Worm (Caenorhabditis elegans) whole organism, L3 larva: ENCODE measurements around the gene ints-9.

Experiments used
- R02D3.7 ChIP-seq: fragments of 150-350 bp; optimal IDR thresholded peaks from 2 replicates; lab custom pipeline; 2014; ENCODE audit warnings: missing biosample characterization, missing genetic modification characterization
- ZK546.5 ChIP-seq: sonication (generic microtip); optimal IDR thresholded peaks from 2 replicates; lab custom pipeline; 2017; ENCODE audit warnings: missing biosample characterization, missing genetic modification characterization
- ama-1 ChIP-seq: fragments of 150-350 bp; optimal IDR thresholded peaks from 2 replicates; lab custom pipeline; 2018
- ceh-16 ChIP-seq: sonication (generic microtip); optimal IDR thresholded peaks from 2 replicates; lab custom pipeline; 2017; ENCODE audit warnings: missing biosample characterization, missing genetic modification characterization
- ceh-9 ChIP-seq: sonication (generic microtip); optimal IDR thresholded peaks from 2 replicates; lab custom pipeline; 2018; ENCODE audit warnings: missing biosample characterization, missing genetic modification characterization
- daf-12 ChIP-seq: fragments of 150-350 bp; optimal IDR thresholded peaks from 2 replicates; lab custom pipeline; 2014; ENCODE audit warnings: missing biosample characterization, missing genetic modification reagents, missing genetic modification characterization
- egl-27 ChIP-seq: sonication (generic microtip); optimal IDR thresholded peaks from 4 replicates; lab custom pipeline; 2017; ENCODE audit warnings: missing biosample characterization, missing genetic modification reagents, missing genetic modification characterization
- egl-5 ChIP-seq: fragments of 150-350 bp; optimal IDR thresholded peaks from 2 replicates; lab custom pipeline; 2017; ENCODE audit warnings: missing biosample characterization, missing genetic modification reagents, missing genetic modification characterization, inconsistent platforms
- elt-2 ChIP-seq: sonication (generic microtip); optimal IDR thresholded peaks from 2 replicates; lab custom pipeline; 2016; ENCODE audit warnings: missing genetic modification reagents, mild to moderate bottlenecking, missing genetic modification characterization, missing compliant biosample characterization
- eor-1 ChIP-seq, 2 experiments: fragments of 150-350 bp; optimal IDR thresholded peaks; 2 replicates each; lab custom pipeline; 2014 to 2018; ENCODE audit warnings: missing biosample characterization in 2 of 2, missing genetic modification characterization in 2 of 2
- fkh-10 ChIP-seq: sonication (generic microtip); optimal IDR thresholded peaks from 2 replicates; lab custom pipeline; 2017; ENCODE audit warnings: missing biosample characterization, missing genetic modification reagents, missing genetic modification characterization
- fos-1 ChIP-seq: fragments of 150-350 bp; optimal IDR thresholded peaks from 2 replicates; lab custom pipeline; 2014; ENCODE audit warnings: missing biosample characterization, missing genetic modification characterization
- hmg-11 ChIP-seq: sonication (generic microtip); optimal IDR thresholded peaks from 2 replicates; lab custom pipeline; 2016; ENCODE audit warnings: missing genetic modification characterization, missing compliant biosample characterization
- jun-1 ChIP-seq: fragments of 150-350 bp; optimal IDR thresholded peaks from 2 replicates; lab custom pipeline; 2014; ENCODE audit warnings: missing biosample characterization, missing genetic modification reagents, missing genetic modification characterization
- lin-15B ChIP-seq: fragments of 150-350 bp; optimal IDR thresholded peaks from 2 replicates; lab custom pipeline; 2014; ENCODE audit warnings: missing biosample characterization, missing genetic modification characterization
- lin-39 ChIP-seq: fragments of 150-350 bp; optimal IDR thresholded peaks from 2 replicates; lab custom pipeline; 2018; ENCODE audit warnings: missing biosample characterization, missing genetic modification reagents, missing genetic modification characterization
- lsy-12 ChIP-seq: sonication (generic microtip); optimal IDR thresholded peaks from 2 replicates; lab custom pipeline; 2016; ENCODE audit warnings: mild to moderate bottlenecking, missing genetic modification characterization, missing compliant biosample characterization
- mml-1 ChIP-seq: fragments of 150-350 bp; sonication (generic microtip); optimal IDR thresholded peaks from 3 replicates; lab custom pipeline; 2014; ENCODE audit warnings: missing biosample characterization, missing genetic modification characterization
- nfya-1 ChIP-seq: sonication (generic microtip); optimal IDR thresholded peaks from 2 replicates; lab custom pipeline; 2017; ENCODE audit warnings: missing genetic modification characterization, mild to moderate bottlenecking, missing compliant biosample characterization, antibody characterized with exemption, moderate library complexity; ENCODE audit not compliant: insufficient read depth
- nhr-11 ChIP-seq: fragments of 150-350 bp; optimal IDR thresholded peaks from 2 replicates; lab custom pipeline; 2014; ENCODE audit warnings: missing biosample characterization, missing genetic modification characterization
- nhr-23 ChIP-seq: fragments of 150-350 bp; optimal IDR thresholded peaks from 2 replicates; lab custom pipeline; 2014; ENCODE audit warnings: missing biosample characterization, missing genetic modification reagents, missing genetic modification characterization
- nhr-237 ChIP-seq: fragments of 150-350 bp; optimal IDR thresholded peaks from 2 replicates; lab custom pipeline; 2014; ENCODE audit warnings: missing biosample characterization, missing genetic modification characterization
- nhr-25 ChIP-seq: sonication (generic microtip); optimal IDR thresholded peaks from 2 replicates; lab custom pipeline; 2017; ENCODE audit warnings: missing biosample characterization, missing genetic modification characterization
- nhr-28 ChIP-seq: fragments of 150-350 bp; optimal IDR thresholded peaks from 2 replicates; lab custom pipeline; 2014; ENCODE audit warnings: missing biosample characterization, missing genetic modification characterization
- nhr-43 ChIP-seq: sonication (generic microtip); optimal IDR thresholded peaks from 2 replicates; lab custom pipeline; 2016; ENCODE audit warnings: mild to moderate bottlenecking, missing genetic modification characterization, missing compliant biosample characterization; ENCODE audit not compliant: poor library complexity, severe bottlenecking
- nhr-67 ChIP-seq: fragments of 150-350 bp; optimal IDR thresholded peaks from 2 replicates; lab custom pipeline; 2014; ENCODE audit warnings: missing biosample characterization, missing genetic modification characterization
- nhr-76 ChIP-seq: fragments of 150-350 bp; sonication (generic microtip); optimal IDR thresholded peaks from 5 replicates; lab custom pipeline; 2014; ENCODE audit warnings: missing biosample characterization, missing genetic modification characterization
- nhr-77 ChIP-seq: fragments of 150-350 bp; optimal IDR thresholded peaks from 2 replicates; lab custom pipeline; 2014; ENCODE audit warnings: missing biosample characterization, missing genetic modification characterization
- pha-4 ChIP-seq: fragments of 150-350 bp; optimal IDR thresholded peaks from 2 replicates; lab custom pipeline; 2014; ENCODE audit warnings: missing biosample characterization, missing genetic modification reagents, missing genetic modification characterization
- pqm-1 ChIP-seq: fragments of 150-350 bp; optimal IDR thresholded peaks from 2 replicates; lab custom pipeline; 2017; ENCODE audit warnings: missing biosample characterization, missing genetic modification characterization, inconsistent platforms
- sea-2 ChIP-seq: fragments of 150-350 bp; sonication (generic microtip); optimal IDR thresholded peaks from 4 replicates; lab custom pipeline; 2014; ENCODE audit warnings: missing biosample characterization, missing genetic modification reagents, missing genetic modification characterization
- skn-1 ChIP-seq: fragments of 150-350 bp; optimal IDR thresholded peaks from 2 replicates; lab custom pipeline; 2014; ENCODE audit warnings: missing biosample characterization, missing genetic modification characterization
- tbx-2 ChIP-seq: sonication (generic microtip); optimal IDR thresholded peaks from 2 replicates; lab custom pipeline; 2016; ENCODE audit warnings: mild to moderate bottlenecking, missing genetic modification characterization, missing compliant biosample characterization
- ztf-4 ChIP-seq: fragments of 150-350 bp; optimal IDR thresholded peaks from 2 replicates; lab custom pipeline; 2014; ENCODE audit warnings: missing biosample characterization, missing genetic modification characterization

The ints-9 gene

DNA sequence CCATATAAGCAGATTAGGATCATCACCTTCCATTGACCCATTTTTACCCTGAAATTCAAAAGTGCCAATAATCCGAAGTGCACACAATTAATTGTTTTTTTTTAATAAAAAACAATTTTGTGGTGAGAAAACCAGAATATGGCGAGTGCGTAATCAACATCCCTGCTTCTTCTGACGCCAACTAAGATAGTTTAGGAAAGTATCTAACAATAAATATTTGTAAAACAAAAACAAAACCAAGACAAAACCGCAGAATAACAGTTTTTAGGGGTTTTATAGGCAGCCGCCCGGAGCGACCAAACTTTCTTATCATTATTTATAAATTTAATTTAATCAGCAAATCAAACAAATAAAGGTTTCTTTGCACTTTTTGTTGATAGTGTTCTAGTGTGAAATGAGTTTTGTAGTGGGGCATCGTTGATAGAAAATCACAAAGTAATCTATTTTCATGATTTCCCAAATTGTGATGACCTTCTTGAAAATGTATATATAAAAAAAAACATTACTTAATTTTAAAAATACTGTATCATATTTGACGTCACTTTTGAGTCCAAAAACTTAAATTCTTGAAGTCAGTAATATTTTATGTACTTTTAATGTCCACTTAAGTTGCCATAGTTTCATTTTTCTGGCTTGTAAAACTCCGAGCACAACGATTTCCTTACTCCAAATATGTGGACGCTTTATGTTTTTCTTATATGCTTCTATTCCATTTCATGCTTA lies 34.3 kb downstream of the ints-9 start, which contains the start of the genes folt-3 and clec-214:
Gene folt-3 (minus strand): TSS at position 51 of the 723 bp plus-strand sequence.
Gene clec-214 (plus strand): TSS at position 673 of the 723 bp plus-strand sequence.
- TF ChIP-seq elt-2 (peak; percentile 56), fkh-10 (GFP tag; lab: Kevin White, UChicago) (no peak), R02D3.7 (tag; lab: Kevin White, UChicago) (no peak), tbx-2 (tag; lab: Kevin White, UChicago) (no peak)

DNA sequence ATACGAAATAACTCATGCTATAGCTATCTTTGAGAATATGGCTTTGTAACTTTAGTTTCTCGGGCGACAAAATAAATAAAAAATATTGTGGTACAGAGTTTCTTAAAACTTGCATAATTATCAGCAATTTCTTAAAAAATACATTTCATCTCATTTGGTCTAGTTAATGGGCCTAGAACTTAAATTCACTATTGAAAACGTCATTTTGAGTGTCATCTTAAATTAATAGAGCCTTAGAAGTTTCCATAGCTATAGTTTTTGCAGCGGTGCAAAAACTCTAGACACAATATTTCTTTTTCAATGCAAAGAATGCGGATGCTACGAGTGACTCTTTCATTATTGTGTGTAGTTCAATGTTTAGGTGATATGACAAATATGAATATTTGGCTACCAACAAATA lies 36.4 kb downstream of the ints-9 start, which contains the start of gene clec-215:
Gene clec-215 (plus strand): TSS at position 301 of the 400 bp plus-strand sequence.
- TF ChIP-seq fkh-10 (GFP tag; lab: Kevin White, UChicago) (no peak), ama-1 (lab: Kevin White, UChicago) (no peak), nhr-237 (no peak), tbx-2 (tag; lab: Kevin White, UChicago) (no peak), egl-27 (no peak), elt-2 (no peak), sea-2 (no peak), nhr-77 (tag; lab: Kevin White, UChicago) (no peak), nhr-11 (tag; lab: Kevin White, UChicago) (no peak), nhr-23 (tag; lab: Kevin White, UChicago) (no peak), pha-4 (tag; lab: Kevin White, UChicago) (no peak), daf-12 (tag; lab: Kevin White, UChicago) (no peak), lin-15B (tag; lab: Kevin White, UChicago) (no peak), jun-1 (tag; lab: Kevin White, UChicago) (no peak), skn-1 (tag; lab: Kevin White, UChicago) (no peak)

- no peak for TF ChIP-seq nhr-67 (tag; lab: Kevin White, UChicago)
- TF ChIP-seq lin-15B (tag; lab: Kevin White, UChicago) = no peak
- no peak for TF ChIP-seq pqm-1 (tag; lab: Kevin White, UChicago)
- TF ChIP-seq nhr-25 = no peak
- TF ChIP-seq tbx-2 (tag; lab: Kevin White, UChicago) = no peak
- TF ChIP-seq nhr-77 (tag; lab: Kevin White, UChicago) = no peak
- TF ChIP-seq skn-1 (tag; lab: Kevin White, UChicago) = no peak
- no peak for TF ChIP-seq ZK546.5 (tag; lab: Kevin White, UChicago)
- TF ChIP-seq pha-4 (tag; lab: Kevin White, UChicago) = no peak
- no peak for TF ChIP-seq ztf-4 (tag; lab: Kevin White, UChicago)
- no peak for TF ChIP-seq ceh-16 (tag; lab: Kevin White, UChicago)
- no peak for TF ChIP-seq lsy-12 (tag; lab: Kevin White, UChicago)
- no peak for TF ChIP-seq hmg-11 (tag; lab: Kevin White, UChicago)
- no peak for TF ChIP-seq lin-39
These were observed 42.5 kb downstream of the ints-9 start, which contains the start of gene C50E3.15 for ce11 chrV:7618114-7618513. TSS of gene C50E3.15 (plus strand) at chrV:7618414.

- TF ChIP-seq ceh-9 = no peak
- no peak for TF ChIP-seq ztf-4 (tag; lab: Kevin White, UChicago)
- no peak for TF ChIP-seq nhr-43 (tag; lab: Kevin White, UChicago)
- TF ChIP-seq jun-1 (tag; lab: Kevin White, UChicago) = no peak
- no peak for TF ChIP-seq nhr-25
- no peak for TF ChIP-seq nhr-237
- TF ChIP-seq nhr-77 (tag; lab: Kevin White, UChicago) = no peak
- no peak for TF ChIP-seq nfya-1 (tag; lab: Kevin White, UChicago)
- no peak for TF ChIP-seq elt-2
- no peak for TF ChIP-seq skn-1 (tag; lab: Kevin White, UChicago)
- TF ChIP-seq fos-1 (tag; lab: Kevin White, UChicago) = no peak
- TF ChIP-seq nhr-28 = no peak
- no peak for TF ChIP-seq ZK546.5 (tag; lab: Kevin White, UChicago)
- no peak for TF ChIP-seq lin-15B (tag; lab: Kevin White, UChicago)
- TF ChIP-seq daf-12 (tag; lab: Kevin White, UChicago) = no peak
- no peak for TF ChIP-seq nhr-76
These were observed 46.4 kb downstream of the ints-9 start, which contains the start of gene C50E3.12 for ce11 chrV:7622011-7622465. TSS of gene C50E3.12 (minus strand) at chrV:7622061.

- no peak for TF ChIP-seq lsy-12 (tag; lab: Kevin White, UChicago)
- no peak for TF ChIP-seq mml-1 (tag; lab: Kevin White, UChicago)
- no peak for TF ChIP-seq sea-2
- no peak for TF ChIP-seq fkh-10 (GFP tag; lab: Kevin White, UChicago)
- no peak for TF ChIP-seq pqm-1 (tag; lab: Kevin White, UChicago)
- TF ChIP-seq nhr-77 (tag; lab: Kevin White, UChicago) = no peak
- no peak for TF ChIP-seq egl-5 (tag; lab: Kevin White, UChicago)
- no peak for TF ChIP-seq hmg-11 (tag; lab: Kevin White, UChicago)
- no peak for TF ChIP-seq nhr-43 (tag; lab: Kevin White, UChicago)
- no peak for TF ChIP-seq pha-4 (tag; lab: Kevin White, UChicago)
- no peak for TF ChIP-seq eor-1 (tag; optimal IDR thresholded peaks at IDR 0.05; lab: Kevin White, UChicago)
- TF ChIP-seq nhr-11 (tag; lab: Kevin White, UChicago) = no peak
- TF ChIP-seq egl-27 = no peak
- TF ChIP-seq nhr-237 = no peak
These were observed 48.5 kb downstream of the ints-9 start, which contains the start of gene C50E3.13 for ce11 chrV:7624152-7624551. TSS of gene C50E3.13 (minus strand) at chrV:7624252.
